Worm (Caenorhabditis elegans) whole organism, early embryonic: ENCODE data around the gene C08F11.1.
A peak's percentile ranks its signal among the peaks of the same experiment; 100 is the strongest.

Experiments
- B0310.2 ChIP-seq: sonication (generic microtip); optimal IDR thresholded peaks from 2 replicates; lab custom pipeline; 2016; ENCODE audit warnings: mild to moderate bottlenecking, missing genetic modification characterization, missing compliant biosample characterization
- F13C5.2 ChIP-seq: sonication (generic microtip); optimal IDR thresholded peaks from 2 replicates; lab custom pipeline; 2017; ENCODE audit warnings: mild to moderate bottlenecking, missing genetic modification characterization, inconsistent platforms, missing compliant biosample characterization
- aly-1 ChIP-seq: sonication (generic microtip); optimal IDR thresholded peaks from 2 replicates; lab custom pipeline; 2016; ENCODE audit warnings: missing genetic modification characterization, missing compliant biosample characterization
- ama-1 ChIP-seq: fragments of 150-350 bp; optimal IDR thresholded peaks from 2 replicates; lab custom pipeline; 2014
- ceh-13 ChIP-seq: fragments of 200-800 bp; sonication (Bioruptor generic); optimal IDR thresholded peaks from 2 replicates; lab custom pipeline; 2018; ENCODE audit warnings: mild to moderate bottlenecking, missing genetic modification characterization, missing compliant biosample characterization
- ceh-36 ChIP-seq: sonication (generic microtip); optimal IDR thresholded peaks from 2 replicates; lab custom pipeline; 2016; ENCODE audit warnings: missing genetic modification characterization, inconsistent platforms, missing compliant biosample characterization
- ets-7 ChIP-seq: sonication (generic microtip); optimal IDR thresholded peaks from 2 replicates; lab custom pipeline; 2016; ENCODE audit warnings: missing genotype, missing genetic modification characterization, missing compliant biosample characterization
- flt-1 ChIP-seq: fragments of 200-800 bp; sonication (Bioruptor generic); IDR thresholded peaks from 2 replicates; pipeline ENCODE4 v1.3.6; 2022; ENCODE audit warnings: missing genetic modification characterization, missing compliant biosample characterization
- hmbx-1 ChIP-seq: sonication (generic microtip); optimal IDR thresholded peaks from 2 replicates; lab custom pipeline; 2016; ENCODE audit warnings: mild to moderate bottlenecking, missing genetic modification characterization, missing compliant biosample characterization
- hmg-4 ChIP-seq: fragments of 200-800 bp; sonication (Bioruptor generic); optimal IDR thresholded peaks from 2 replicates; lab custom pipeline; 2018; ENCODE audit warnings: mild to moderate bottlenecking, missing genetic modification characterization, missing compliant biosample characterization
- hnd-1 ChIP-seq: sonication (generic microtip); optimal IDR thresholded peaks from 2 replicates; lab custom pipeline; 2016; ENCODE audit warnings: missing genetic modification characterization, missing compliant biosample characterization
- pes-1 ChIP-seq: fragments of 200-800 bp; sonication (Bioruptor generic); IDR thresholded peaks from 2 replicates; pipeline ENCODE4 v1.3.6; 2022; ENCODE audit warnings: missing genetic modification reagents, missing genetic modification characterization, missing compliant biosample characterization
- scrt-1 ChIP-seq: fragments of 200-800 bp; sonication (Bioruptor generic); IDR thresholded peaks from 2 replicates; pipeline ENCODE4 v1.3.6; 2022; ENCODE audit warnings: missing genetic modification characterization, missing compliant biosample characterization
- sea-1 ChIP-seq: fragments of 200-800 bp; sonication (Bioruptor generic); conservative IDR thresholded peaks from 2 replicates; pipeline ENCODE4 v1.3.6; 2022; ENCODE audit warnings: missing genetic modification characterization, missing compliant biosample characterization
- tbx-11 ChIP-seq: fragments of 200-800 bp; sonication (Bioruptor generic); IDR thresholded peaks from 2 replicates; pipeline ENCODE4 v1.3.6; 2022; ENCODE audit warnings: missing genetic modification characterization, missing compliant biosample characterization
- tbx-37 ChIP-seq: fragments of 200-800 bp; sonication (Bioruptor generic); conservative IDR thresholded peaks from 2 replicates; pipeline ENCODE4 v1.3.6; 2022; ENCODE audit warnings: missing genetic modification reagents, missing genetic modification characterization, missing compliant biosample characterization
- tra-4 ChIP-seq: sonication (generic microtip); optimal IDR thresholded peaks from 2 replicates; lab custom pipeline; 2017; ENCODE audit warnings: missing genetic modification characterization, missing compliant biosample characterization

Gene C08F11.1

ce11 chrIV:13666849-13667430 lies 43.3 kb downstream of the C08F11.1 start, which contains the start of gene fbxa-215:
fbxa-215 (minus strand) TSS chrIV:13666909.
- TF ChIP-seq scrt-1: no peak
- TF ChIP-seq ama-1 (lab: Kevin White, UChicago): no peak
- no peak for TF ChIP-seq B0310.2
- TF ChIP-seq flt-1 (GFP tag; lab: Robert Waterston, UW): no peak
- TF ChIP-seq aly-1: no peak
- no peak for TF ChIP-seq pes-1 (GFP tag; lab: Robert Waterston, UW)
- TF ChIP-seq tbx-37 (GFP tag; lab: Robert Waterston, UW): no peak
- no peak for TF ChIP-seq tra-4 (tag; lab: Kevin White, UChicago)
- no peak for TF ChIP-seq ets-7 (tag; lab: Kevin White, UChicago)
- TF ChIP-seq hmbx-1 (tag; lab: Kevin White, UChicago): no peak
- TF ChIP-seq tbx-11 (GFP tag; lab: Robert Waterston, UW): no peak
- TF ChIP-seq hnd-1 (tag; lab: Kevin White, UChicago): no peak
- TF ChIP-seq F13C5.2 (tag; lab: Kevin White, UChicago): no peak
- TF ChIP-seq ceh-13 (GFP tag; lab: Kevin White, UChicago): no peak
- no peak for TF ChIP-seq ceh-36 (tag; lab: Kevin White, UChicago)
- TF ChIP-seq hmg-4 (GFP tag; lab: Kevin White, UChicago): no peak
- no peak for TF ChIP-seq sea-1 (GFP tag; lab: Robert Waterston, UW)

ce11 chrIV:13667975-13668374 lies 44.3 kb downstream of the C08F11.1 start:
- TF ChIP-seq pes-1 (GFP tag; lab: Robert Waterston, UW): peak; percentile 55; the same call in 1 of the 2 replicates

ce11 chrIV:13673504-13673903 lies 49.9 kb downstream of the C08F11.1 start, which contains the start of gene oac-48:
oac-48 (plus strand) TSS chrIV:13673804.
- no peak for TF ChIP-seq hmbx-1 (tag; lab: Kevin White, UChicago)
- TF ChIP-seq tra-4 (tag; lab: Kevin White, UChicago): no peak
- TF ChIP-seq F13C5.2 (tag; lab: Kevin White, UChicago): no peak
- no peak for TF ChIP-seq ceh-36 (tag; lab: Kevin White, UChicago)
